Worm (Caenorhabditis elegans) whole organism, early embryonic: Measurements from ENCODE around the gene nlp-35.

Experiments used
- B0310.2 ChIP-seq: sonication (generic microtip); optimal IDR thresholded peaks from 2 replicates; lab custom pipeline; 2016; ENCODE audit warnings: mild to moderate bottlenecking, missing genetic modification characterization, missing compliant biosample characterization
- F13C5.2 ChIP-seq: sonication (generic microtip); optimal IDR thresholded peaks from 2 replicates; lab custom pipeline; 2017; ENCODE audit warnings: mild to moderate bottlenecking, missing genetic modification characterization, inconsistent platforms, missing compliant biosample characterization
- aly-1 ChIP-seq: sonication (generic microtip); optimal IDR thresholded peaks from 2 replicates; lab custom pipeline; 2016; ENCODE audit warnings: missing genetic modification characterization, missing compliant biosample characterization
- ama-1 ChIP-seq: fragments of 150-350 bp; optimal IDR thresholded peaks from 2 replicates; lab custom pipeline; 2014
- ceh-13 ChIP-seq: fragments of 200-800 bp; sonication (Bioruptor generic); optimal IDR thresholded peaks from 2 replicates; lab custom pipeline; 2018; ENCODE audit warnings: mild to moderate bottlenecking, missing genetic modification characterization, missing compliant biosample characterization
- ceh-36 ChIP-seq: sonication (generic microtip); optimal IDR thresholded peaks from 2 replicates; lab custom pipeline; 2016; ENCODE audit warnings: missing genetic modification characterization, inconsistent platforms, missing compliant biosample characterization
- ets-7 ChIP-seq: sonication (generic microtip); optimal IDR thresholded peaks from 2 replicates; lab custom pipeline; 2016; ENCODE audit warnings: missing genotype, missing genetic modification characterization, missing compliant biosample characterization
- flt-1 ChIP-seq: fragments of 200-800 bp; sonication (Bioruptor generic); IDR thresholded peaks from 2 replicates; pipeline ENCODE4 v1.3.6; 2022; ENCODE audit warnings: missing genetic modification characterization, missing compliant biosample characterization
- hmbx-1 ChIP-seq: sonication (generic microtip); optimal IDR thresholded peaks from 2 replicates; lab custom pipeline; 2016; ENCODE audit warnings: mild to moderate bottlenecking, missing genetic modification characterization, missing compliant biosample characterization
- hmg-4 ChIP-seq: fragments of 200-800 bp; sonication (Bioruptor generic); optimal IDR thresholded peaks from 2 replicates; lab custom pipeline; 2018; ENCODE audit warnings: mild to moderate bottlenecking, missing genetic modification characterization, missing compliant biosample characterization
- hnd-1 ChIP-seq: sonication (generic microtip); optimal IDR thresholded peaks from 2 replicates; lab custom pipeline; 2016; ENCODE audit warnings: missing genetic modification characterization, missing compliant biosample characterization
- pes-1 ChIP-seq: fragments of 200-800 bp; sonication (Bioruptor generic); IDR thresholded peaks from 2 replicates; pipeline ENCODE4 v1.3.6; 2022; ENCODE audit warnings: missing genetic modification reagents, missing genetic modification characterization, missing compliant biosample characterization
- scrt-1 ChIP-seq: fragments of 200-800 bp; sonication (Bioruptor generic); IDR thresholded peaks from 2 replicates; pipeline ENCODE4 v1.3.6; 2022; ENCODE audit warnings: missing genetic modification characterization, missing compliant biosample characterization
- sea-1 ChIP-seq: fragments of 200-800 bp; sonication (Bioruptor generic); conservative IDR thresholded peaks from 2 replicates; pipeline ENCODE4 v1.3.6; 2022; ENCODE audit warnings: missing genetic modification characterization, missing compliant biosample characterization
- tbx-11 ChIP-seq: fragments of 200-800 bp; sonication (Bioruptor generic); IDR thresholded peaks from 2 replicates; pipeline ENCODE4 v1.3.6; 2022; ENCODE audit warnings: missing genetic modification characterization, missing compliant biosample characterization
- tbx-37 ChIP-seq: fragments of 200-800 bp; sonication (Bioruptor generic); conservative IDR thresholded peaks from 2 replicates; pipeline ENCODE4 v1.3.6; 2022; ENCODE audit warnings: missing genetic modification reagents, missing genetic modification characterization, missing compliant biosample characterization
- tra-4 ChIP-seq: sonication (generic microtip); optimal IDR thresholded peaks from 2 replicates; lab custom pipeline; 2017; ENCODE audit warnings: missing genetic modification characterization, missing compliant biosample characterization

nlp-35 gene

DNA sequence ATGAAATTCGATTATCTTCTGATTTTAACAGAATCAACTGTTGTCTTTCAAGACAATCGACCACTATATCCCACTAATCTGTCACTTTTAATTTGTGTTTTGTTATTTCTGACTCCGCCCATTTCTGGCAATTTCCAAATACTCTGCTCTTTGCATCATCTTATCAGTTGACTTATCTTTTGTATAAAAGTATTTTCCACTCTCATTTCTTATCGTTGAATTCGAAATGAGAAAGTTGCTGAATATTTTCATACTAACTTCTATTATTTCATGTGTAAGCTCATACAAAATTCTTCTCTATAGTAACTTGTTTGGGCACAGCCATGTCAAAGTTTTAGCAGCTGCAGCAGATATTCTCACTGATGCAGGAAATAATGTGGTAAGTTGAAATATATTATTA, 18.6 kb downstream of the nlp-35 start, which contains the start of gene ugt-21:
Gene ugt-21 (plus strand): TSS at position 212 of the 400 bp plus-strand sequence.
- TF ChIP-seq ceh-36 (tag; lab: Kevin White, UChicago), result no peak
- no peak for TF ChIP-seq hmg-4 (GFP tag; lab: Kevin White, UChicago)

DNA sequence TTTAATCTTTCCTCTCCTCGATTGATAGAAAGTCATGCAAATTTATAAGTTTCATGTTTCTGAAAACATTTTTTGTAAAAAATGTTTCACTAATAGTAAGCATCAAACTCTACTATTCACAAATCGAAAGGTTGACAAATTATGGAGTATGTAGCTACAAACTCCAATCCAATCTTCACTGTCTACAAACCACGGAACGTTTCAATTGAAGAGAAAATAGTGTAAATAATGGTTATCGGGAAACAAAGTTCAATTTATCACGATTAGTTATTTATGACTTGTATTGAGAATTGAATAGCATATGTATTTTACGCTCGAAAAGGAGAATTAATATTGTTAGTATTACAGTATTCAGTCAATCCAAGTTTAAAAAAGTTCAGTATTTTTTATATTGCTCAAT, 19.1 kb downstream of the nlp-35 start:
- TF ChIP-seq tbx-37 (GFP tag; lab: Robert Waterston, UW) (no peak), ceh-36 (tag; lab: Kevin White, UChicago) (no peak), tbx-11 (GFP tag; lab: Robert Waterston, UW) (no peak), hmbx-1 (tag; lab: Kevin White, UChicago) (no peak), tra-4 (tag; lab: Kevin White, UChicago) (no peak), sea-1 (GFP tag; lab: Robert Waterston, UW) (no peak), hmg-4 (GFP tag; lab: Kevin White, UChicago) (no peak), flt-1 (GFP tag; lab: Robert Waterston, UW) (no peak), hnd-1 (tag; lab: Kevin White, UChicago) (no peak), ama-1 (lab: Kevin White, UChicago) (no peak), F13C5.2 (tag; lab: Kevin White, UChicago) (no peak), pes-1 (GFP tag; lab: Robert Waterston, UW) (no peak), ets-7 (no peak), aly-1 (no peak), ceh-13 (GFP tag; lab: Kevin White, UChicago) (no peak)

- TF ChIP-seq tra-4 (tag; lab: Kevin White, UChicago) (no peak), hnd-1 (tag; lab: Kevin White, UChicago) (no peak), tbx-37 (GFP tag; lab: Robert Waterston, UW) (no peak), hmbx-1 (tag; lab: Kevin White, UChicago) (no peak), flt-1 (GFP tag; lab: Robert Waterston, UW) (no peak), F13C5.2 (tag; lab: Kevin White, UChicago) (no peak), sea-1 (GFP tag; lab: Robert Waterston, UW) (no peak), tbx-11 (GFP tag; lab: Robert Waterston, UW) (no peak)
These were observed 20.6 kb downstream of the nlp-35 start, which contains the start of gene sru-4 for ce11 chrIV:9498088-9498487. Gene sru-4, plus strand, starts transcription at chrIV:9498388.

- TF ChIP-seq B0310.2 (tag; lab: Kevin White, UChicago) (no peak), scrt-1 (GFP tag; lab: Robert Waterston, UW) (no peak), tra-4 (tag; lab: Kevin White, UChicago) (no peak), F13C5.2 (tag; lab: Kevin White, UChicago) (no peak), ama-1 (lab: Kevin White, UChicago) (no peak), sea-1 (GFP tag; lab: Robert Waterston, UW) (no peak), flt-1 (GFP tag; lab: Robert Waterston, UW) (no peak), ceh-13 (GFP tag; lab: Kevin White, UChicago) (no peak), aly-1 (no peak), hmbx-1 (tag; lab: Kevin White, UChicago) (no peak), ceh-36 (tag; lab: Kevin White, UChicago) (no peak), pes-1 (GFP tag; lab: Robert Waterston, UW) (no peak), hmg-4 (GFP tag; lab: Kevin White, UChicago) (no peak), tbx-37 (GFP tag; lab: Robert Waterston, UW) (no peak), ets-7 (no peak), tbx-11 (GFP tag; lab: Robert Waterston, UW) (no peak), hnd-1 (tag; lab: Kevin White, UChicago) (no peak)
These were observed 22.4 kb downstream of the nlp-35 start, which contains the start of gene sru-3 for ce11 chrIV:9496306-9496705. Gene sru-3, plus strand, starts transcription at chrIV:9496606.

ce11 chrIV:9490320-9490719, 28.4 kb downstream of the nlp-35 start, which contains the start of gene sru-6:
Gene sru-6, plus strand, starts transcription at chrIV:9490620.
- TF ChIP-seq hmbx-1 (tag; lab: Kevin White, UChicago), result no peak

- no peak for TF ChIP-seq sea-1 (GFP tag; lab: Robert Waterston, UW)
These were observed 30.4 kb downstream of the nlp-35 start, which contains the start of gene sru-1 for ce11 chrIV:9488315-9488714. Gene sru-1, plus strand, starts transcription at chrIV:9488615.

- TF ChIP-seq sea-1 (GFP tag; lab: Robert Waterston, UW) (no peak), F13C5.2 (tag; lab: Kevin White, UChicago) (no peak), tra-4 (tag; lab: Kevin White, UChicago) (no peak), hmbx-1 (tag; lab: Kevin White, UChicago) (no peak), tbx-11 (GFP tag; lab: Robert Waterston, UW) (no peak), ceh-36 (tag; lab: Kevin White, UChicago) (no peak), hmg-4 (GFP tag; lab: Kevin White, UChicago) (no peak)
These were observed 31.9 kb downstream of the nlp-35 start for ce11 chrIV:9486779-9487178.

DNA sequence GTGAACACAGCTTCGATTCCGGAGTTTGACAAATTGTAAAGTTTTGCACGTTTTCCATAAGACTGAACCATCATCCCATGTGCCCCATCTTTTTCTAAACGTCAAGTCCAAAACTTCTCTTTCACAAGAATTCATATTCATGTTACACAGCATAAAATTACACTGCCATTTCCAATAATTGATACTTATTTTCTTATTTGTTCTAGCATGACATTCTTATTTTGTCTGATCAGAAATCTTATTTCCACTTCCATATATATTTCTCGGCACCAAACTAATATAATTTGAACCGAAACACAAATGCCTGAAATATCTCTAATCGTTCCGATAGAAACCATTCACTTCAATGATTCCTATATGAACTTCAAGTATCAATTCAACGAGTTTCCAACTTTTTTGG, 32.8 kb downstream of the nlp-35 start, which contains the start of gene sru-2:
Gene sru-2 (plus strand): TSS at position 301 of the 400 bp plus-strand sequence.
- TF ChIP-seq scrt-1 (GFP tag; lab: Robert Waterston, UW) (no peak), tbx-37 (GFP tag; lab: Robert Waterston, UW) (no peak), ceh-13 (GFP tag; lab: Kevin White, UChicago) (no peak), sea-1 (GFP tag; lab: Robert Waterston, UW) (no peak), tbx-11 (GFP tag; lab: Robert Waterston, UW) (no peak), ama-1 (lab: Kevin White, UChicago) (no peak), ets-7 (no peak), hmbx-1 (tag; lab: Kevin White, UChicago) (no peak), flt-1 (GFP tag; lab: Robert Waterston, UW) (no peak), F13C5.2 (tag; lab: Kevin White, UChicago) (no peak), pes-1 (GFP tag; lab: Robert Waterston, UW) (no peak), ceh-36 (tag; lab: Kevin White, UChicago) (no peak), aly-1 (no peak), tra-4 (tag; lab: Kevin White, UChicago) (no peak)
